Worm (Caenorhabditis elegans) whole organism, L4 larva: ENCODE results near the gene B0496.1.
A peak's percentile ranks its signal among the peaks of the same experiment; 100 is the strongest.

Experiments
- D1046.2 ChIP-seq: fragments of 200-800 bp; sonication (Bioruptor generic); IDR thresholded peaks from 2 replicates; pipeline ENCODE4 v1.3.6; 2022; ENCODE audit warnings: missing genetic modification characterization, missing compliant biosample characterization
- F44E2.7 ChIP-seq: fragments of 200-800 bp; sonication (Bioruptor generic); IDR thresholded peaks from 2 replicates; pipeline ENCODE4 v2.1.2; 2022; ENCODE audit warnings: missing genetic modification characterization, missing compliant biosample characterization
- R02D3.7 ChIP-seq: fragments of 150-350 bp; sonication (generic microtip); optimal IDR thresholded peaks from 3 replicates; lab custom pipeline; 2014; ENCODE audit warnings: missing biosample characterization, missing genetic modification characterization
- T26A8.4 ChIP-seq: fragments of 200-800 bp; sonication (Bioruptor generic); IDR thresholded peaks from 2 replicates; pipeline ENCODE4 v1.3.6; 2022; ENCODE audit warnings: missing genetic modification characterization, missing compliant biosample characterization
- Y5F2A.4 ChIP-seq: fragments of 200-800 bp; sonication (Bioruptor generic); optimal IDR thresholded peaks from 2 replicates; lab custom pipeline; 2018; ENCODE audit warnings: mild to moderate bottlenecking, missing genetic modification characterization, missing compliant biosample characterization
- ZK546.5 ChIP-seq, 2 experiments: sonication (generic microtip); optimal IDR thresholded peaks; 2 replicates each; lab custom pipeline; 2017; ENCODE audit warnings: missing biosample characterization in 2 of 2, missing genetic modification characterization in 2 of 2
- aha-1 ChIP-seq: fragments of 150-350 bp; peaks from one replicate; lab custom pipeline; 2014; ENCODE audit warnings: missing biosample characterization, missing genetic modification characterization
- ama-1 ChIP-seq: fragments of 150-350 bp; optimal IDR thresholded peaks from 2 replicates; lab custom pipeline; 2014; ENCODE audit warnings: inconsistent platforms, mixed read lengths
- ceh-20 ChIP-seq: fragments of 200-800 bp; sonication (Bioruptor generic); IDR thresholded peaks from 2 replicates; pipeline ENCODE4 v1.3.6; 2022; ENCODE audit warnings: missing genetic modification reagents, missing genetic modification characterization, missing compliant biosample characterization
- ceh-32 ChIP-seq: sonication (generic microtip); optimal IDR thresholded peaks from 2 replicates; lab custom pipeline; 2016; ENCODE audit warnings: mild to moderate bottlenecking, missing genetic modification characterization, missing compliant biosample characterization; ENCODE audit not compliant: poor library complexity
- ceh-44 ChIP-seq: fragments of 200-800 bp; sonication (Bioruptor generic); IDR thresholded peaks from 2 replicates; pipeline ENCODE4 v1.3.6; 2022; ENCODE audit warnings: missing genetic modification reagents, missing genetic modification characterization, missing compliant biosample characterization
- ceh-82 ChIP-seq: sonication (generic microtip); optimal IDR thresholded peaks from 2 replicates; lab custom pipeline; 2017; ENCODE audit warnings: missing biosample characterization, missing genetic modification characterization
- daf-12 ChIP-seq: fragments of 150-350 bp; optimal IDR thresholded peaks from 2 replicates; lab custom pipeline; 2014; ENCODE audit warnings: missing biosample characterization, missing genetic modification reagents, missing genetic modification characterization
- daf-16 ChIP-seq, 3 experiments: sonication (generic microtip); optimal IDR thresholded peaks; 2 replicates each; lab custom pipeline; 2016 to 2017; ENCODE audit warnings: missing genetic modification characterization in 3 of 3, missing genetic modification reagents in 3 of 3, mild to moderate bottlenecking in 2 of 3, missing compliant biosample characterization in 2 of 3, missing biosample characterization in 1 of 3, moderate library complexity in 1 of 3
- daf-8 ChIP-seq: fragments of 200-800 bp; sonication (Bioruptor generic); IDR thresholded peaks from 2 replicates; pipeline ENCODE4 v1.3.6; 2022; ENCODE audit warnings: missing genetic modification characterization, missing compliant biosample characterization
- dmd-6 ChIP-seq: fragments of 200-800 bp; sonication (Bioruptor generic); IDR thresholded peaks from 2 replicates; pipeline ENCODE4 v1.3.6; 2022; ENCODE audit warnings: missing genetic modification reagents, missing genetic modification characterization, missing compliant biosample characterization
- dmd-8 ChIP-seq: fragments of 200-800 bp; sonication (Bioruptor generic); IDR thresholded peaks from 2 replicates; pipeline ENCODE4 v1.3.6; 2022; ENCODE audit warnings: missing genetic modification characterization, missing compliant biosample characterization
- fos-1 ChIP-seq: fragments of 150-350 bp; optimal IDR thresholded peaks from 2 replicates; lab custom pipeline; 2014; ENCODE audit warnings: missing biosample characterization, missing genetic modification characterization
- hlh-30 ChIP-seq: sonication (generic microtip); optimal IDR thresholded peaks from 2 replicates; lab custom pipeline; 2017; ENCODE audit warnings: antibody characterized with exemption, mild to moderate bottlenecking, missing genetic modification characterization, missing compliant biosample characterization; ENCODE audit not compliant: insufficient read depth
- hmg-1.1 ChIP-seq: fragments of 200-800 bp; sonication (Bioruptor generic); IDR thresholded peaks from 2 replicates; pipeline ENCODE4 v1.3.6; 2022; ENCODE audit warnings: missing genetic modification reagents, missing genetic modification characterization, missing compliant biosample characterization
- lin-15B ChIP-seq: fragments of 150-350 bp; sonication (generic microtip); optimal IDR thresholded peaks from 3 replicates; lab custom pipeline; 2014; ENCODE audit warnings: missing biosample characterization, missing genetic modification characterization
- lin-38 ChIP-seq: fragments of 200-800 bp; sonication (Bioruptor generic); IDR thresholded peaks from 2 replicates; pipeline ENCODE4 v1.3.6; 2022; ENCODE audit warnings: missing genetic modification reagents, missing genetic modification characterization, missing compliant biosample characterization
- lir-3 ChIP-seq: sonication (generic microtip); optimal IDR thresholded peaks from 2 replicates; lab custom pipeline; 2016; ENCODE audit warnings: mild to moderate bottlenecking, missing genetic modification characterization, missing compliant biosample characterization
- lsy-2 ChIP-seq, 2 experiments: fragments of 150-350 bp in 1 of 2; sonication (generic microtip) in 1 of 2; optimal IDR thresholded peaks; 2 replicates each; lab custom pipeline; 2014 to 2017; ENCODE audit warnings: missing biosample characterization in 2 of 2, missing genetic modification characterization in 2 of 2
- mxl-2 ChIP-seq: fragments of 200-800 bp; sonication (Bioruptor generic); conservative IDR thresholded peaks from 2 replicates; pipeline ENCODE4 v1.3.6; 2022; ENCODE audit warnings: missing genetic modification reagents, missing genetic modification characterization, missing compliant biosample characterization
- nhr-42 ChIP-seq: fragments of 200-800 bp; sonication (Bioruptor generic); IDR thresholded peaks from 2 replicates; pipeline ENCODE4 v1.3.6; 2022; ENCODE audit warnings: missing genetic modification characterization, missing compliant biosample characterization
- nhr-6 ChIP-seq: fragments of 150-350 bp; optimal IDR thresholded peaks from 2 replicates; lab custom pipeline; 2014; ENCODE audit warnings: missing biosample characterization, missing genetic modification characterization
- nhr-76 ChIP-seq: fragments of 150-350 bp; optimal IDR thresholded peaks from 2 replicates; lab custom pipeline; 2014; ENCODE audit warnings: missing biosample characterization, missing genetic modification characterization
- nhr-77 ChIP-seq: fragments of 150-350 bp; optimal IDR thresholded peaks from 2 replicates; lab custom pipeline; 2014; ENCODE audit warnings: missing biosample characterization, missing genetic modification characterization
- pqm-1 ChIP-seq: sonication (generic microtip); optimal IDR thresholded peaks from 2 replicates; lab custom pipeline; 2017; ENCODE audit warnings: missing biosample characterization, missing genetic modification characterization
- snpc-1.2 ChIP-seq: fragments of 200-800 bp; sonication (Bioruptor generic); IDR thresholded peaks from 2 replicates; pipeline ENCODE4 v1.3.6; 2022; ENCODE audit warnings: missing genetic modification reagents, missing genetic modification characterization, missing compliant biosample characterization
- unc-130 ChIP-seq: sonication (generic microtip); optimal IDR thresholded peaks from 2 replicates; lab custom pipeline; 2016; ENCODE audit warnings: missing genetic modification reagents, missing genetic modification characterization, missing compliant biosample characterization
- unc-62 ChIP-seq, 3 experiments: fragments of 150-350 bp in 1 of 3; sonication (generic microtip); optimal IDR thresholded peaks in 2 of 3; peaks in 1 of 3; 1 replicate in 1 of 3; 2 replicates in 2 of 3; lab custom pipeline; 2014 to 2017; ENCODE audit warnings: missing biosample characterization in 3 of 3, missing genetic modification characterization in 3 of 3, missing genetic modification reagents in 3 of 3, missing genotype in 1 of 3
- vab-7 ChIP-seq: fragments of 200-800 bp; sonication (Bioruptor generic); IDR thresholded peaks from 2 replicates; pipeline ENCODE4 v1.3.6; 2022; ENCODE audit warnings: missing genetic modification reagents, missing genetic modification characterization, missing compliant biosample characterization
- zag-1 ChIP-seq: fragments of 150-350 bp; optimal IDR thresholded peaks from 2 replicates; lab custom pipeline; 2014; ENCODE audit warnings: missing biosample characterization, missing genetic modification characterization
- zip-2 ChIP-seq: fragments of 150-350 bp; optimal IDR thresholded peaks from 2 replicates; lab custom pipeline; 2014; ENCODE audit warnings: missing biosample characterization, missing genetic modification characterization

The B0496.1 gene

DNA sequence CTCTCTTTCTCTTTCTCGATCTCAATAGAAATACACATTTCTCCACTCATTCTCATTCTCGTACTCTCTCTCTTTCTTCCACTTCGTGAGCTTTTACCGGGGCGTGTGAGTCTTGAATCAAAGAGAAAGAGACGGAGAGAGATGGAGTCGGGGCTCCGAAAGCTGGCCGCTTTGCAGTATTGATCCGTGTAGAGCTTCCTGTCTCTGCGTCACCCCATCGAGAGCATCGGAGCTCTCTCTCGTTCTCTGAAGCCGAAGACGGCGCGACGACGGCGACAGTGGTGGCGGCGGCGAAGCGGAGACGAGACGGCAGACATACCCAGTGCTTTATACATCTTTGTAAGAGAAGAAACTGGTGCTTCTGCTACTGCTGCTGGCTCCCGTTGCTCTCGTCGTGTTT lies 44.0 kb upstream of the B0496.1 start (continued):
- TF ChIP-seq snpc-1.2 (GFP tag; lab: Robert Waterston, UW) (no peak), unc-130 (no peak), nhr-77 (no peak), pqm-1 (tag; lab: Kevin White, UChicago) (no peak), ceh-82 (tag; lab: Kevin White, UChicago) (no peak), hmg-1.1 (GFP tag; lab: Robert Waterston, UW) (peak; percentile 86), zag-1 (tag; lab: Kevin White, UChicago) (no peak), lin-15B (tag; lab: Kevin White, UChicago) (no peak), ceh-20 (peak; percentile 74), unc-62 (GFP tag; optimal IDR thresholded peaks at IDR 0.05 in 1 of 2; lab: Kevin White, UChicago) (peak in 1 of 2 experiments; percentile 61), unc-62 (tag; optimal IDR thresholded peaks at IDR 0.05; lab: Kevin White, UChicago) (no peak), dmd-6 (peak; percentile 28; the same call in 1 of the 2 replicates), ceh-32 (tag; lab: Kevin White, UChicago) (no peak), fos-1 (tag; lab: Kevin White, UChicago) (no peak), vab-7 (GFP tag; lab: Robert Waterston, UW) (peak; percentile 61; the same call in 1 of the 2 replicates), daf-16 (GFP tag; optimal IDR thresholded peaks at IDR 0.05; lab: Kevin White, UChicago) (no peak), daf-16 (tag; optimal IDR thresholded peaks at IDR 0.05; lab: Kevin White, UChicago) (no peak), nhr-76 (tag; lab: Kevin White, UChicago) (no peak), Y5F2A.4 (GFP tag; lab: Kevin White, UChicago) (no peak), lsy-2 (tag; optimal IDR thresholded peaks at IDR 0.05; lab: Kevin White, UChicago) (peak; percentile 25 to 71), F44E2.7 (GFP tag; lab: Robert Waterston, UW) (no peak)

DNA sequence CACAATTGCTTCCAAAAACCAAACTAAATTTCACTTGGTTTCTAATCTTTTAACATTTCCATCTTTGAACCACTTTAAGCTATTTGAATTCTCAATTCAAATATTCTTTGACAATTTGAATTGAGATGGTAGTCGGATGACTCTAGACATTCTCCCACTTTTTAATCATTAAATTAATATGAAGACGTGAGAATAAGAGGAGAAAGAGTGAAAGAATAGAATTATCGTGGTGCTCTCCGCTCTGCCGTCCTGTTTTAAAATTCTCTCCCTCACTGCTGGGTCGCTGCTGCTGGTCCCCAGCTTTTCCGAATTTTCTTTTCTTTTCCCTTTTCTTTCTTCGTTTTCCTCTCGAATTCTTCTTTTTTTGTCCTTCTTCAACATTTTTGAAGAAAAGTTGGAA lies 42.7 kb upstream of the B0496.1 start:
- TF ChIP-seq zip-2 (tag; lab: Kevin White, UChicago): no peak
- peak in 1 of 2 experiments; percentile 34 for TF ChIP-seq unc-62 (GFP tag; optimal IDR thresholded peaks at IDR 0.05 in 1 of 2; lab: Kevin White, UChicago)
- TF ChIP-seq unc-62 (tag; optimal IDR thresholded peaks at IDR 0.05; lab: Kevin White, UChicago): no peak
- TF ChIP-seq aha-1: peak; percentile 49

DNA sequence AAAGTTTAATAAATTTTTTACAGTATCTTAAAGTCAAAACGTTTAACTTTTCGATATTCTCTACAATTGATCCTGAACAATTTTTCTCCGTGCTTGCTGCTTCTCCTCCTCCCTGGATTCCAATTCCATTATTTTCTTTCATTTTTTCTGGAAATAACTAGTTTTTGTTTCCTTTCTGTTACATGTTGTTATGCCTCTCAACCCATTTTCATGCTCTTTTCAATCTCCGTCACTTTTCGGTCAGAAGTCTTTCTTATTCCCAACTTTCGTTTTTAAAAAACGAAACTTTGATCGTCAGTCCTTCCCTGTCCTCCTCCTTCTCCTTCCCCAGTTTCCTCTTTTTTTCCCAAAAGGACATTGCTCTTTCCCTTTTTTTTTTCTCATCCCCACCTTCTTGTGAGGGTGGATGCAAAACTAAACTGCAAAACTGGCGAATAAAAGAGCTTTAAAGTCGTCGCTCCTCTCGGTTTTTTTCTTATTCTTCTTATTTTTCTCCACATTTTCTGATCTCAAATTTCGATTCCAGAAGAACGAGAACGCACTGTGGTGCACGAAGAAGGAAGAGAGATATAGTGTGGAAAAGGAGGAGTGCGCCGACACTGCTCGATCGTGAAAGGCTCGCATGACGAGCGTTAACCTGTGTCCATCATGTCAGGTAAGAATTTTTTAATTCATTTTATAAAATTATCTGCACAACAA lies 41.0 kb upstream of the B0496.1 start, which contains the start of the genes C48A7.16 and egl-19:
C48A7.16 (plus strand) TSS at position 544 of the 699 bp plus-strand sequence.
egl-19 (plus strand) TSS at position 649 of the 699 bp plus-strand sequence.
- TF ChIP-seq R02D3.7 (tag; lab: Kevin White, UChicago) (no peak), lin-38 (GFP tag; lab: Robert Waterston, UW) (no peak), fos-1 (tag; lab: Kevin White, UChicago) (no peak), daf-8 (GFP tag; lab: Robert Waterston, UW) (no peak), ZK546.5 (tag; optimal IDR thresholded peaks at IDR 0.05; lab: Kevin White, UChicago) (no peak), dmd-6 (no peak), daf-12 (tag; lab: Kevin White, UChicago) (no peak), ceh-44 (GFP tag; lab: Robert Waterston, UW) (no peak), ama-1 (lab: Kevin White, UChicago) (no peak), mxl-2 (GFP tag; lab: Robert Waterston, UW) (no peak), nhr-42 (GFP tag; lab: Robert Waterston, UW) (no peak), nhr-6 (tag; lab: Kevin White, UChicago) (no peak), D1046.2 (no peak), T26A8.4 (GFP tag; lab: Robert Waterston, UW) (no peak), lir-3 (tag; lab: Kevin White, UChicago) (no peak), hlh-30 (tag; lab: Kevin White, UChicago) (no peak), dmd-8 (GFP tag; lab: Robert Waterston, UW) (no peak)
